Worm (Caenorhabditis elegans): ENCODE measurements around the gene set-16.

set-16 gene

DNA sequence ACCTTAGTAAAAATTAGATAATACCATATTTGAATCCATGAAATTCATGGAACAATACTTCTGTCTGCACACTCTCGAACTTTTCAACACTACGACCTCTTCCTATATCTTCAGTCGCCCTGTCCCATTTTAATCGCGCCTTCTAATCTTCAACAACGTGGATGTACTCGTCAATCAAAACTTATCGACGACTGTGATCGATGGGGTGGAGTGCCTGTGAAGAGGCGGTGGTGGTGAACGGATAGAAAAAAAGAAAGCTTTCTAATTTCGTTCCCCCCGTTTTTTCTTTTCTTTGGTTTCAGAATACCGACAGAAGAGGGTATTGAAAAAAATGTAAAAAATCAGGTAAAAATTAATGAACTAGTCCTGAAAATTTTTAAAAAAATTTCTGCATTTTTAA is 15.3 kb downstream of the set-16 start:
- TF ChIP-seq mel-28 (tag; optimal IDR thresholded peaks at IDR 0.05; ENCODE audit: borderline replicate concordance) (no peak), lin-35 (GFP tag; optimal IDR thresholded peaks at IDR 0.05) (no peak), lir-1 (GFP tag; conservative IDR thresholded peaks at IDR 0.05) (no peak), dpl-1 (GFP tag; optimal IDR thresholded peaks at IDR 0.05) (no peak), lin-54 (GFP tag; optimal IDR thresholded peaks at IDR 0.05) (no peak), zfh-2 (GFP tag; conservative IDR thresholded peaks at IDR 0.05) (no peak), F39B2.1 (GFP tag; IDR thresholded peaks at IDR 0.05) (no peak), lin-26 (GFP tag; IDR thresholded peaks at IDR 0.05) (no peak), F23B12.7 (tag; optimal IDR thresholded peaks at IDR 0.05; ENCODE audit: insufficient read depth) (no peak), Y95B8A.8 (GFP tag; IDR thresholded peaks at IDR 0.05) (no peak), ztf-25 (GFP tag; IDR thresholded peaks at IDR 0.05) (no peak), hlh-26 (GFP tag; conservative IDR thresholded peaks at IDR 0.05) (no peak), ama-1 (optimal IDR thresholded peaks at IDR 0.05) (no peak), ama-1 (GFP tag; optimal IDR thresholded peaks at IDR 0.05) (no peak), atf-7 (tag; optimal IDR thresholded peaks at IDR 0.05) (no peak), sdz-38 (tag; optimal IDR thresholded peaks at IDR 0.05) (no peak), him-1 (tag; optimal IDR thresholded peaks at IDR 0.05) (no peak), Y53G8AR.9 (GFP tag; conservative IDR thresholded peaks at IDR 0.05) (no peak), cebp-1 (GFP tag; IDR thresholded peaks at IDR 0.05) (no peak), cebp-1 (tag; optimal IDR thresholded peaks at IDR 0.05) (no peak)

DNA sequence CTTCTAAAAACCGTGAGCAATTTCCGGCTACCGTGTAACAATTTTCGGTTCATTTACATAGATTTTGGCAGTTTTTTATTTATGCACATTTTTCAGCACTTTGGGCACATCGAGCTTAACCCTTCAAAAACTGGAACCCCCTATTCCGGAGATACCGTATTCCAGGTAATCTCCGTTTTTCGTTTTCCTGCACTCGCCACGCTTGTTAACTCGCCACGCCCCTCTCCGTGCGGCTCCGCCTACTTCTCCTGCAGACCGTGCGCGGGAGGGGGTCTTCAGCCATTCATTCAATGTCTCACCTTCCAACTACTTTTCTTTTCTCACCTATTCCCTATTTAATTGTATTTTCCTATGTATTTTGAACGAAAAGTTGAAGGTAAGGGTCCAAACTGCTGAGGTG is 16.4 kb downstream of the set-16 start:
- TF ChIP-seq B0019.2 (GFP tag; conservative IDR thresholded peaks at IDR 0.05) (no peak), tbp1 (GFP tag; optimal IDR thresholded peaks at IDR 0.05) (no peak), nhr-27 (tag; optimal IDR thresholded peaks at IDR 0.05) (no peak), ekl-4 (GFP tag; IDR thresholded peaks at IDR 0.05) (no peak), ztf-26 (tag; optimal IDR thresholded peaks at IDR 0.05) (no peak), hmg-20 (GFP tag; IDR thresholded peaks at IDR 0.05) (no peak), him-1 (tag; optimal IDR thresholded peaks at IDR 0.05) (no peak), chd-7 (tag; optimal IDR thresholded peaks at IDR 0.05) (no peak), ztf-25 (GFP tag; IDR thresholded peaks at IDR 0.05) (no peak)

DNA sequence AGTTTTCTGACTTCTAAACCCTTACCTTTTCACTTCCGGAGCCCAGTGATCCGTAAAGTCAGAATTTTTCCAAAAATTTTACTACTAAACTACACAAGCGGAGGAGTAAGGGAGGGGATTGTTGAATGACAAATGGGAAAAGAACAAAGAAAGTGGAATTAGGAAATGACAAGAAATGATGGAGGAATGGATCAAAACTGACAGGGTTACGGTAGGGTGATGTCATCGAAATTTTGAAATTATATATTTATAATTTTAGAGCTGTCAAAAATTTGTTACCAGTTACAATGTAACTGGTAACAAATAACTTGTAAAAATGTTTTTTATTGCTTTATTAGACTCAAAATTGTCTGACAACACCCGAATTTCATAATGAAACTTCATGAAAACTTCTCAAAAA is 22.7 kb downstream of the set-16 start:
- TF ChIP-seq madf-8 (GFP tag; conservative IDR thresholded peaks at IDR 0.05), result no peak
- no peak for TF ChIP-seq snpc-3.4 (tag; optimal IDR thresholded peaks at IDR 0.05)
- no peak for TF ChIP-seq F39B2.1 (GFP tag; IDR thresholded peaks at IDR 0.05)
- no peak for TF ChIP-seq nhr-120 (GFP tag; IDR thresholded peaks at IDR 0.05)
- no peak for TF ChIP-seq C06A6.2 (GFP tag; conservative IDR thresholded peaks at IDR 0.05)
- TF ChIP-seq madf-3 (GFP tag; IDR thresholded peaks at IDR 0.05), result no peak

DNA sequence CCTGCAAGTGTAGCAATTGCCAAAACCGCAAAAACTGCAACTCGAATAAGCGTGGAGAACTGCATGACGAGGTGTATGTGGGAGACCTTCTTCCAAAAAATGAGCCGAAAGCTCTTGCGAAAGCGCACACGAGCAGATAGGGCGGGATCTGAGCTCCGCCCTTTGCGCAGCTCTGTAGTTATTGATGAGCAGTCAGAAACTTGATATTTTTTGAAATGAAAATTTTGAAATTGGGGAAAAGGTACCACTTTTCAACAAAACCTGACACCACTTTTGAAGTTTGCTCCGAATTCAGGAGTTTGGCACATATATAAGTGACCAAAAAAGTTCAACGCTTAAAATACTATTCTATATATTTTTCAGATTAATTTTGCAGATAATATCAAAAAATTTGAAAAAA is 24.0 kb downstream of the set-16 start, which contains the start of gene flp-15:
flp-15 (minus strand) TSS at position 101 of the 400 bp plus-strand sequence.
- TF ChIP-seq bed-2 (GFP tag; IDR thresholded peaks at IDR 0.05), result no peak
- no peak for TF ChIP-seq ets-4 (GFP tag; optimal IDR thresholded peaks at IDR 0.05)
- TF ChIP-seq let-607 (tag; optimal IDR thresholded peaks at IDR 0.05), result no peak
- no peak for TF ChIP-seq madf-8 (GFP tag; conservative IDR thresholded peaks at IDR 0.05)
- no peak for TF ChIP-seq cebp-1 (GFP tag; IDR thresholded peaks at IDR 0.05)
- no peak for TF ChIP-seq cebp-1 (tag; optimal IDR thresholded peaks at IDR 0.05)
- no peak for TF ChIP-seq hlh-26 (GFP tag; conservative IDR thresholded peaks at IDR 0.05)
- TF ChIP-seq F33H1.4 (GFP tag; IDR thresholded peaks at IDR 0.05), result no peak
- no peak for TF ChIP-seq ama-1 (optimal IDR thresholded peaks at IDR 0.05)
- no peak for TF ChIP-seq ama-1 (GFP tag; optimal IDR thresholded peaks at IDR 0.05)
- TF ChIP-seq nhr-179 (tag; optimal IDR thresholded peaks at IDR 0.05), result no peak
- no peak for TF ChIP-seq ceh-91 (GFP tag; IDR thresholded peaks at IDR 0.05)
- no peak for TF ChIP-seq rpc-1 (optimal IDR thresholded peaks at IDR 0.05)
- no peak for TF ChIP-seq rpc-1 (tag; optimal IDR thresholded peaks at IDR 0.05)
- no peak for TF ChIP-seq C17E4.6 (GFP tag; IDR thresholded peaks at IDR 0.05)
- TF ChIP-seq unc-130 (GFP tag; optimal IDR thresholded peaks at IDR 0.05), result no peak
- TF ChIP-seq T26A5.8 (tag; optimal IDR thresholded peaks at IDR 0.05), result no peak
- TF ChIP-seq snpc-3.4 (tag; optimal IDR thresholded peaks at IDR 0.05), result no peak
- no peak for TF ChIP-seq lin-54 (GFP tag; optimal IDR thresholded peaks at IDR 0.05)
- TF ChIP-seq egl-44 (GFP tag; IDR thresholded peaks at IDR 0.05), result no peak
- no peak for TF ChIP-seq tbp1 (GFP tag; optimal IDR thresholded peaks at IDR 0.05)
- no peak for TF ChIP-seq nhr-80 (tag; optimal IDR thresholded peaks at IDR 0.05)

All from whole organism, young adult.